Worm (Caenorhabditis elegans) whole organism, L2 larva: ENCODE data around the gene str-55.

Source experiments
- C34F6.9 ChIP-seq: fragments of 150-350 bp; optimal IDR thresholded peaks from 2 replicates; lab custom pipeline; 2014; ENCODE audit warnings: missing biosample characterization, missing genetic modification characterization
- F13H6.1 ChIP-seq: sonication (generic microtip); optimal IDR thresholded peaks from 2 replicates; lab custom pipeline; 2016; ENCODE audit warnings: missing genetic modification characterization, missing compliant biosample characterization
- R02D3.7 ChIP-seq: fragments of 150-350 bp; optimal IDR thresholded peaks from 2 replicates; lab custom pipeline; 2014; ENCODE audit warnings: missing biosample characterization, missing genetic modification characterization
- Y55F3AM.14 ChIP-seq: fragments of 200-800 bp; sonication (Bioruptor generic); optimal IDR thresholded peaks from 2 replicates; lab custom pipeline; 2018; ENCODE audit warnings: mild to moderate bottlenecking, missing genetic modification characterization, missing compliant biosample characterization
- ZK546.5 ChIP-seq: sonication (generic microtip); optimal IDR thresholded peaks from 2 replicates; lab custom pipeline; 2017; ENCODE audit warnings: missing biosample characterization, missing genetic modification characterization
- alr-1 ChIP-seq: fragments of 150-350 bp; optimal IDR thresholded peaks from 2 replicates; lab custom pipeline; 2014; ENCODE audit warnings: missing biosample characterization, missing genetic modification characterization
- aly-2 ChIP-seq: fragments of 150-350 bp; optimal IDR thresholded peaks from 2 replicates; lab custom pipeline; 2014; ENCODE audit warnings: missing biosample characterization, missing genetic modification characterization
- ama-1 ChIP-seq: fragments of 150-350 bp; optimal IDR thresholded peaks from 2 replicates; lab custom pipeline; 2018; ENCODE audit warnings: inconsistent platforms
- blmp-1 ChIP-seq: sonication (generic microtip); optimal IDR thresholded peaks from 2 replicates; lab custom pipeline; 2017; ENCODE audit warnings: missing genetic modification characterization, mild to moderate bottlenecking, missing compliant biosample characterization, antibody characterized with exemption, moderate library complexity; ENCODE audit not compliant: insufficient read depth
- ceh-16 ChIP-seq: fragments of 150-350 bp; optimal IDR thresholded peaks from 2 replicates; lab custom pipeline; 2014; ENCODE audit warnings: missing biosample characterization, missing genetic modification characterization
- ceh-82 ChIP-seq: fragments of 150-350 bp; optimal IDR thresholded peaks from 2 replicates; lab custom pipeline; 2014; ENCODE audit warnings: missing biosample characterization, missing genetic modification characterization
- crh-2 ChIP-seq: sonication (generic microtip); optimal IDR thresholded peaks from 2 replicates; lab custom pipeline; 2017; ENCODE audit warnings: missing biosample characterization, missing genetic modification characterization
- dmd-4 ChIP-seq: sonication (generic microtip); optimal IDR thresholded peaks from 2 replicates; lab custom pipeline; 2017; ENCODE audit warnings: missing biosample characterization, missing genetic modification characterization
- egl-27 ChIP-seq: sonication (generic microtip); optimal IDR thresholded peaks from 3 replicates; lab custom pipeline; 2017; ENCODE audit warnings: missing biosample characterization, missing genetic modification reagents, missing genetic modification characterization
- elt-1 ChIP-seq: fragments of 150-350 bp; optimal IDR thresholded peaks from 2 replicates; lab custom pipeline; 2014; ENCODE audit warnings: missing biosample characterization, missing genetic modification characterization
- elt-3 ChIP-seq: sonication (generic microtip); optimal IDR thresholded peaks from 2 replicates; lab custom pipeline; 2017; ENCODE audit warnings: missing biosample characterization, missing genetic modification characterization
- fos-1 ChIP-seq: fragments of 150-350 bp; optimal IDR thresholded peaks from 2 replicates; lab custom pipeline; 2014; ENCODE audit warnings: missing biosample characterization, missing genetic modification characterization
- gmeb-1 ChIP-seq: fragments of 150-350 bp; optimal IDR thresholded peaks from 2 replicates; lab custom pipeline; 2014; ENCODE audit warnings: missing biosample characterization, missing genetic modification characterization
- lin-11 ChIP-seq: fragments of 150-350 bp; sonication (generic microtip); optimal IDR thresholded peaks from 2 replicates; lab custom pipeline; 2014; ENCODE audit warnings: missing biosample characterization, missing genetic modification characterization, inconsistent platforms, mixed read lengths
- lin-13 ChIP-seq: fragments of 150-350 bp; optimal IDR thresholded peaks from 2 replicates; lab custom pipeline; 2014; ENCODE audit warnings: missing biosample characterization, missing genetic modification reagents, missing genetic modification characterization
- lin-39 ChIP-seq: fragments of 150-350 bp; optimal IDR thresholded peaks from 2 replicates; lab custom pipeline; 2014; ENCODE audit warnings: missing biosample characterization, missing genetic modification reagents, missing genetic modification characterization
- lsy-2 ChIP-seq, 2 experiments: fragments of 150-350 bp in 1 of 2; sonication (generic microtip) in 1 of 2; optimal IDR thresholded peaks; 2 replicates each; lab custom pipeline; 2014 to 2017; ENCODE audit warnings: missing biosample characterization in 2 of 2, missing genetic modification characterization in 2 of 2
- mab-5 ChIP-seq: fragments of 150-350 bp; optimal IDR thresholded peaks from 2 replicates; lab custom pipeline; 2014; ENCODE audit warnings: missing biosample characterization, missing genetic modification characterization
- mbf-1 ChIP-seq: sonication (generic microtip); optimal IDR thresholded peaks from 2 replicates; lab custom pipeline; 2017; ENCODE audit warnings: missing biosample characterization, missing genetic modification characterization
- mdl-1 ChIP-seq, 2 experiments: fragments of 150-350 bp in 1 of 2; sonication (generic microtip) in 1 of 2; optimal IDR thresholded peaks; 2 replicates each; lab custom pipeline; 2017; ENCODE audit warnings: missing biosample characterization in 2 of 2, missing genetic modification characterization in 2 of 2
- nhr-10 ChIP-seq: sonication (generic microtip); optimal IDR thresholded peaks from 2 replicates; lab custom pipeline; 2017; ENCODE audit warnings: missing biosample characterization, missing genetic modification characterization
- nhr-11 ChIP-seq: fragments of 150-350 bp; optimal IDR thresholded peaks from 2 replicates; lab custom pipeline; 2014; ENCODE audit warnings: missing biosample characterization, missing genetic modification characterization
- nhr-12 ChIP-seq: fragments of 150-350 bp; optimal IDR thresholded peaks from 2 replicates; lab custom pipeline; 2014; ENCODE audit warnings: missing biosample characterization, missing genetic modification characterization
- nhr-129 ChIP-seq: fragments of 150-350 bp; optimal IDR thresholded peaks from 2 replicates; lab custom pipeline; 2014; ENCODE audit warnings: missing biosample characterization, missing genetic modification characterization
- nhr-21 ChIP-seq: fragments of 150-350 bp; optimal IDR thresholded peaks from 2 replicates; lab custom pipeline; 2014; ENCODE audit warnings: missing biosample characterization, missing genetic modification characterization
- nhr-23 ChIP-seq: fragments of 150-350 bp; optimal IDR thresholded peaks from 2 replicates; lab custom pipeline; 2014; ENCODE audit warnings: missing biosample characterization, missing genetic modification reagents, missing genetic modification characterization
- nhr-237 ChIP-seq: fragments of 150-350 bp; optimal IDR thresholded peaks from 2 replicates; lab custom pipeline; 2014; ENCODE audit warnings: missing biosample characterization, missing genetic modification characterization
- nhr-25 ChIP-seq: fragments of 150-350 bp; sonication (generic microtip); optimal IDR thresholded peaks from 3 replicates; lab custom pipeline; 2014; ENCODE audit warnings: missing biosample characterization, missing genetic modification characterization
- nhr-6 ChIP-seq: fragments of 150-350 bp; optimal IDR thresholded peaks from 2 replicates; lab custom pipeline; 2014; ENCODE audit warnings: missing biosample characterization, missing genetic modification characterization
- nhr-77 ChIP-seq: fragments of 150-350 bp; optimal IDR thresholded peaks from 2 replicates; lab custom pipeline; 2014; ENCODE audit warnings: missing biosample characterization, missing genetic modification characterization
- peb-1 ChIP-seq: fragments of 150-350 bp; optimal IDR thresholded peaks from 2 replicates; lab custom pipeline; 2014; ENCODE audit warnings: missing biosample characterization, missing genetic modification characterization
- sem-4 ChIP-seq: fragments of 150-350 bp; optimal IDR thresholded peaks from 2 replicates; lab custom pipeline; 2014; ENCODE audit warnings: missing biosample characterization, missing genetic modification reagents, missing genetic modification characterization
- skn-1 ChIP-seq: sonication (generic microtip); optimal IDR thresholded peaks from 2 replicates; lab custom pipeline; 2017; ENCODE audit warnings: missing biosample characterization, missing genetic modification characterization
- sma-3 ChIP-seq: sonication (generic microtip); optimal IDR thresholded peaks from 2 replicates; lab custom pipeline; 2016; ENCODE audit warnings: missing genetic modification reagents, missing genetic modification characterization, missing compliant biosample characterization
- sma-9 ChIP-seq, 2 experiments: fragments of 150-350 bp in 1 of 2; sonication (generic microtip) in 1 of 2; optimal IDR thresholded peaks; 2 replicates each; lab custom pipeline; 2014 to 2016; ENCODE audit warnings: missing genetic modification characterization in 2 of 2, mild to moderate bottlenecking in 1 of 2, missing biosample characterization in 1 of 2, missing compliant biosample characterization in 1 of 2, missing genetic modification reagents in 1 of 2, moderate library complexity in 1 of 2
- snpc-4 ChIP-seq: fragments of 150-350 bp; optimal IDR thresholded peaks from 2 replicates; lab custom pipeline; 2014; ENCODE audit warnings: missing biosample characterization, missing genetic modification characterization
- unc-39 ChIP-seq: fragments of 150-350 bp; optimal IDR thresholded peaks from 2 replicates; lab custom pipeline; 2014; ENCODE audit warnings: missing biosample characterization, missing genetic modification characterization
- unc-55 ChIP-seq: fragments of 150-350 bp; sonication (generic microtip); optimal IDR thresholded peaks from 3 replicates; lab custom pipeline; 2014; ENCODE audit warnings: missing biosample characterization, missing genetic modification reagents, missing genetic modification characterization
- unc-62 ChIP-seq: fragments of 150-350 bp; optimal IDR thresholded peaks from 2 replicates; lab custom pipeline; 2014; ENCODE audit warnings: missing biosample characterization, missing genetic modification reagents, missing genetic modification characterization
- zag-1 ChIP-seq: fragments of 150-350 bp; optimal IDR thresholded peaks from 2 replicates; lab custom pipeline; 2014; ENCODE audit warnings: missing biosample characterization, missing genetic modification characterization
- ztf-1 ChIP-seq: fragments of 200-800 bp; sonication (Bioruptor generic); conservative IDR thresholded peaks from 2 replicates; pipeline ENCODE4 v1.3.6; 2022; ENCODE audit warnings: missing genetic modification characterization, missing compliant biosample characterization
- ztf-11 ChIP-seq: sonication (generic microtip); optimal IDR thresholded peaks from 2 replicates; lab custom pipeline; 2017; ENCODE audit warnings: missing biosample characterization, missing genetic modification characterization
- ztf-4 ChIP-seq: fragments of 150-350 bp; optimal IDR thresholded peaks from 2 replicates; lab custom pipeline; 2014; ENCODE audit warnings: missing biosample characterization, missing genetic modification characterization

str-55 gene

DNA sequence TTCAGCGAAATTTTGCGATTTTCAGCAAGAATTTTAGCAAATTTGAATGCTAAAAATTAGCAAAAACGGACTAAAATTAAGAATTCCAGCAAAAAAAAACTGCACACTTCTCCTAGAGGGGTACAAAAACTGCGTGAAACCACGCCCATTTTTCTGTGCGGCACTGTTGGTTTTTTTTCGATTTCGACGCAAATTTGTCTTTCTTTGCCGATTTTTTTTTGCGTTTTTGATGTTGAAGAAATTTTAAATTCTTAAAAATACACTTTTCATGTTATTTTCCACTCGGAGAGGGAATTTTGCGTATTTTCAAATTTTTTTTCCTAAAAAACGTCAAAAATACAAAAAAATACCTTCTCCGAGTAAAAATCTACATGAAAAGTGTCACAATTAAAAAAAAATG, 12.9 kb downstream of the str-55 start, which contains the start of gene syp-1:
TSS of gene syp-1 (plus strand) at position 301 of the 400 bp plus-strand sequence.
- TF ChIP-seq sem-4 (no peak), elt-3 (tag; lab: Kevin White, UChicago) (no peak), C34F6.9 (tag; lab: Kevin White, UChicago) (no peak), aly-2 (tag; lab: Kevin White, UChicago) (no peak), lin-39 (tag; lab: Kevin White, UChicago) (no peak), ztf-4 (tag; lab: Kevin White, UChicago) (no peak), ZK546.5 (tag; lab: Kevin White, UChicago) (no peak), elt-1 (tag; lab: Kevin White, UChicago) (no peak), nhr-12 (tag; lab: Kevin White, UChicago) (no peak), zag-1 (tag; lab: Kevin White, UChicago) (no peak), ceh-82 (no peak), mdl-1 (tag; optimal IDR thresholded peaks at IDR 0.05; lab: Kevin White, UChicago) (no peak), lin-11 (tag; lab: Kevin White, UChicago) (no peak), blmp-1 (no peak), skn-1 (tag; lab: Kevin White, UChicago) (no peak)

DNA sequence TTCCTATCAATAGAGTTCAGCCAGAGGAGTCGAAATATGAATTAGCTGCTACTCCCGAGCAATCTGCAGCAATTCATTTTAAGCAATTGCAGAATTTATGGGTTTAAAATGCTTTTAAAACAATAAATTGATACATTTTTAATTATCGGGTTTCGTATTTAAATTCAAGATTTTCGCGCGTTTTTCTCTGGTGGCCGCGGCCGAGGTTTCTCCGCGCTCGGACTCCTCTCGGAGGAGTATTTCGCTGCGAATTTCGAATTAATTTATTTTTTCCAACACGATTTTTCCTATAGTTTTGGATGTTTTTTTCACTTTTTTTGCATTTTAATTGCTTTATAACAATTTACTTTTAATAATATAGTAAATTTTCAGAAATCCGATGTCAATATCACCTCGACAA, 15.4 kb downstream of the str-55 start, which contains the start of gene F13A7.14:
TSS of gene F13A7.14 (plus strand) at position 373 of the 400 bp plus-strand sequence.
- TF ChIP-seq lin-39 (tag; lab: Kevin White, UChicago) (no peak), nhr-77 (no peak), elt-1 (tag; lab: Kevin White, UChicago) (no peak), nhr-6 (tag; lab: Kevin White, UChicago) (no peak), nhr-237 (tag; lab: Kevin White, UChicago) (no peak), zag-1 (tag; lab: Kevin White, UChicago) (no peak), dmd-4 (tag; lab: Kevin White, UChicago) (no peak), unc-62 (no peak), elt-3 (tag; lab: Kevin White, UChicago) (no peak), aly-2 (tag; lab: Kevin White, UChicago) (no peak), lsy-2 (tag; optimal IDR thresholded peaks at IDR 0.05; lab: Kevin White, UChicago) (peak; percentile 58 to 83), egl-27 (tag; lab: Kevin White, UChicago) (peak; percentile 61), R02D3.7 (tag; lab: Kevin White, UChicago) (peak; percentile 33), unc-55 (GFP tag; lab: Kevin White, UChicago) (peak; percentile 85), Y55F3AM.14 (GFP tag; lab: Kevin White, UChicago) (no peak), unc-39 (tag; lab: Kevin White, UChicago) (no peak), mdl-1 (tag; optimal IDR thresholded peaks at IDR 0.05; lab: Kevin White, UChicago) (no peak), sem-4 (peak; percentile 58), ZK546.5 (tag; lab: Kevin White, UChicago) (no peak), nhr-12 (tag; lab: Kevin White, UChicago) (no peak), snpc-4 (tag; lab: Kevin White, UChicago) (no peak), lin-13 (GFP tag; lab: Kevin White, UChicago) (peak; percentile 79), nhr-21 (tag; lab: Kevin White, UChicago) (peak; percentile 76), ceh-82 (no peak), ztf-1 (GFP tag; lab: Robert Waterston, UW) (no peak), C34F6.9 (tag; lab: Kevin White, UChicago) (peak; percentile 72), fos-1 (tag; lab: Kevin White, UChicago) (peak; percentile 4), blmp-1 (peak; percentile 16), ztf-4 (tag; lab: Kevin White, UChicago) (peak; percentile 28), F13H6.1 (tag; lab: Kevin White, UChicago) (peak; percentile 80), sma-9 (GFP tag; optimal IDR thresholded peaks at IDR 0.05; lab: Kevin White, UChicago) (peak; percentile 94), sma-9 (tag; optimal IDR thresholded peaks at IDR 0.05; lab: Kevin White, UChicago) (no peak), ama-1 (lab: Kevin White, UChicago) (no peak), ztf-11 (no peak), mbf-1 (tag; lab: Kevin White, UChicago) (no peak), nhr-11 (tag; lab: Kevin White, UChicago) (no peak), nhr-10 (tag; lab: Kevin White, UChicago) (peak; percentile 40), alr-1 (tag; lab: Kevin White, UChicago) (no peak), skn-1 (tag; lab: Kevin White, UChicago) (no peak), mab-5 (tag; lab: Kevin White, UChicago) (peak; percentile 41), gmeb-1 (tag; lab: Kevin White, UChicago) (peak; percentile 97), nhr-25 (tag; lab: Kevin White, UChicago) (peak; percentile 68), crh-2 (tag; lab: Kevin White, UChicago) (peak; percentile 75), ceh-16 (tag; lab: Kevin White, UChicago) (peak; percentile 77), lin-11 (tag; lab: Kevin White, UChicago) (peak; percentile 64), peb-1 (tag; lab: Kevin White, UChicago) (no peak), nhr-23 (tag; lab: Kevin White, UChicago) (no peak), sma-3 (peak; percentile 89), nhr-129 (no peak)
- TF ChIP-seq, all 48 proteins: peak for 21
